Worm (Caenorhabditis elegans) whole organism, L1 larva: ENCODE data around the gene M03C11.9.

Source experiments
- lin-39 ChIP-seq: fragments of 150-350 bp; optimal IDR thresholded peaks from 2 replicates; lab custom pipeline; 2014; ENCODE audit warnings: missing biosample characterization, missing genetic modification reagents, missing genetic modification characterization
- nhr-76 ChIP-seq: sonication (generic microtip); optimal IDR thresholded peaks from 2 replicates; lab custom pipeline; 2017; ENCODE audit warnings: missing biosample characterization, missing genetic modification characterization
- pqm-1 ChIP-seq: sonication (generic microtip); optimal IDR thresholded peaks from 3 replicates; lab custom pipeline; 2017; ENCODE audit warnings: missing biosample characterization, missing genetic modification characterization
- unc-62 ChIP-seq: fragments of 150-350 bp; optimal IDR thresholded peaks from 2 replicates; lab custom pipeline; 2014; ENCODE audit warnings: missing biosample characterization, missing genetic modification reagents, missing genetic modification characterization

ce11 chrIII:10359916-10360315 is 31.6 kb downstream of the M03C11.9 start:
- TF ChIP-seq unc-62 (GFP tag; lab: Kevin White, UChicago) (no peak), lin-39 (no peak), nhr-76 (tag; lab: Kevin White, UChicago) (no peak), pqm-1 (tag; lab: Kevin White, UChicago) (no peak)
